Worm (Caenorhabditis elegans) whole organism, L3 larva: ENCODE data around the gene nfki-1.

Experiments
- R02D3.7 ChIP-seq: fragments of 150-350 bp; optimal IDR thresholded peaks from 2 replicates; lab custom pipeline; 2014; ENCODE audit warnings: missing biosample characterization, missing genetic modification characterization
- ZK546.5 ChIP-seq: sonication (generic microtip); optimal IDR thresholded peaks from 2 replicates; lab custom pipeline; 2017; ENCODE audit warnings: missing biosample characterization, missing genetic modification characterization
- aly-2 ChIP-seq: fragments of 150-350 bp; optimal IDR thresholded peaks from 2 replicates; lab custom pipeline; 2014; ENCODE audit warnings: missing biosample characterization, missing genetic modification characterization
- ama-1 ChIP-seq: fragments of 150-350 bp; optimal IDR thresholded peaks from 2 replicates; lab custom pipeline; 2018
- ceh-16 ChIP-seq: sonication (generic microtip); optimal IDR thresholded peaks from 2 replicates; lab custom pipeline; 2017; ENCODE audit warnings: missing biosample characterization, missing genetic modification characterization
- ceh-28 ChIP-seq: fragments of 150-350 bp; optimal IDR thresholded peaks from 2 replicates; lab custom pipeline; 2014; ENCODE audit warnings: missing biosample characterization, missing genetic modification reagents, missing genetic modification characterization
- ceh-82 ChIP-seq: fragments of 150-350 bp; optimal IDR thresholded peaks from 2 replicates; lab custom pipeline; 2014; ENCODE audit warnings: missing biosample characterization, missing genetic modification characterization
- egl-27 ChIP-seq: sonication (generic microtip); optimal IDR thresholded peaks from 4 replicates; lab custom pipeline; 2017; ENCODE audit warnings: missing biosample characterization, missing genetic modification reagents, missing genetic modification characterization
- egl-5 ChIP-seq: fragments of 150-350 bp; optimal IDR thresholded peaks from 2 replicates; lab custom pipeline; 2017; ENCODE audit warnings: missing biosample characterization, missing genetic modification reagents, missing genetic modification characterization, inconsistent platforms
- elt-1 ChIP-seq: fragments of 150-350 bp; optimal IDR thresholded peaks from 2 replicates; lab custom pipeline; 2014; ENCODE audit warnings: missing biosample characterization, missing genetic modification characterization
- elt-2 ChIP-seq: sonication (generic microtip); optimal IDR thresholded peaks from 2 replicates; lab custom pipeline; 2016; ENCODE audit warnings: missing genetic modification reagents, mild to moderate bottlenecking, missing genetic modification characterization, missing compliant biosample characterization
- elt-3 ChIP-seq, 3 experiments: fragments of 150-350 bp in 1 of 3; sonication (generic microtip) in 2 of 3; optimal IDR thresholded peaks; 2 replicates in 2 of 3; 4 replicates in 1 of 3; lab custom pipeline; 2014 to 2017; ENCODE audit warnings: missing biosample characterization in 3 of 3, missing genetic modification characterization in 3 of 3
- eor-1 ChIP-seq, 2 experiments: fragments of 150-350 bp; optimal IDR thresholded peaks; 2 replicates each; lab custom pipeline; 2014 to 2018; ENCODE audit warnings: missing biosample characterization in 2 of 2, missing genetic modification characterization in 2 of 2
- fkh-10 ChIP-seq: sonication (generic microtip); optimal IDR thresholded peaks from 2 replicates; lab custom pipeline; 2017; ENCODE audit warnings: missing biosample characterization, missing genetic modification reagents, missing genetic modification characterization
- fkh-2 ChIP-seq: fragments of 150-350 bp; optimal IDR thresholded peaks from 2 replicates; lab custom pipeline; 2014; ENCODE audit warnings: missing biosample characterization, missing genetic modification reagents, missing genetic modification characterization
- fos-1 ChIP-seq: fragments of 150-350 bp; optimal IDR thresholded peaks from 2 replicates; lab custom pipeline; 2014; ENCODE audit warnings: missing biosample characterization, missing genetic modification characterization
- hmg-11 ChIP-seq: sonication (generic microtip); optimal IDR thresholded peaks from 2 replicates; lab custom pipeline; 2016; ENCODE audit warnings: missing genetic modification characterization, missing compliant biosample characterization
- jun-1 ChIP-seq: fragments of 150-350 bp; optimal IDR thresholded peaks from 2 replicates; lab custom pipeline; 2014; ENCODE audit warnings: missing biosample characterization, missing genetic modification reagents, missing genetic modification characterization
- lin-39 ChIP-seq: fragments of 150-350 bp; optimal IDR thresholded peaks from 2 replicates; lab custom pipeline; 2018; ENCODE audit warnings: missing biosample characterization, missing genetic modification reagents, missing genetic modification characterization
- mdl-1 ChIP-seq: fragments of 150-350 bp; optimal IDR thresholded peaks from 2 replicates; lab custom pipeline; 2014; ENCODE audit warnings: missing biosample characterization, missing genetic modification characterization
- mml-1 ChIP-seq: fragments of 150-350 bp; sonication (generic microtip); optimal IDR thresholded peaks from 3 replicates; lab custom pipeline; 2014; ENCODE audit warnings: missing biosample characterization, missing genetic modification characterization
- nfya-1 ChIP-seq: sonication (generic microtip); optimal IDR thresholded peaks from 2 replicates; lab custom pipeline; 2017; ENCODE audit warnings: missing genetic modification characterization, mild to moderate bottlenecking, missing compliant biosample characterization, antibody characterized with exemption, moderate library complexity; ENCODE audit not compliant: insufficient read depth
- nhr-11 ChIP-seq: fragments of 150-350 bp; optimal IDR thresholded peaks from 2 replicates; lab custom pipeline; 2014; ENCODE audit warnings: missing biosample characterization, missing genetic modification characterization
- nhr-23 ChIP-seq: fragments of 150-350 bp; optimal IDR thresholded peaks from 2 replicates; lab custom pipeline; 2014; ENCODE audit warnings: missing biosample characterization, missing genetic modification reagents, missing genetic modification characterization
- nhr-237 ChIP-seq: fragments of 150-350 bp; optimal IDR thresholded peaks from 2 replicates; lab custom pipeline; 2014; ENCODE audit warnings: missing biosample characterization, missing genetic modification characterization
- nhr-25 ChIP-seq: sonication (generic microtip); optimal IDR thresholded peaks from 2 replicates; lab custom pipeline; 2017; ENCODE audit warnings: missing biosample characterization, missing genetic modification characterization
- nhr-28 ChIP-seq: fragments of 150-350 bp; optimal IDR thresholded peaks from 2 replicates; lab custom pipeline; 2014; ENCODE audit warnings: missing biosample characterization, missing genetic modification characterization
- nhr-43 ChIP-seq: sonication (generic microtip); optimal IDR thresholded peaks from 2 replicates; lab custom pipeline; 2016; ENCODE audit warnings: mild to moderate bottlenecking, missing genetic modification characterization, missing compliant biosample characterization; ENCODE audit not compliant: poor library complexity, severe bottlenecking
- nhr-76 ChIP-seq: fragments of 150-350 bp; sonication (generic microtip); optimal IDR thresholded peaks from 5 replicates; lab custom pipeline; 2014; ENCODE audit warnings: missing biosample characterization, missing genetic modification characterization
- pha-4 ChIP-seq: fragments of 150-350 bp; optimal IDR thresholded peaks from 2 replicates; lab custom pipeline; 2014; ENCODE audit warnings: missing biosample characterization, missing genetic modification reagents, missing genetic modification characterization
- pqm-1 ChIP-seq: fragments of 150-350 bp; optimal IDR thresholded peaks from 2 replicates; lab custom pipeline; 2017; ENCODE audit warnings: missing biosample characterization, missing genetic modification characterization, inconsistent platforms
- skn-1 ChIP-seq: fragments of 150-350 bp; optimal IDR thresholded peaks from 2 replicates; lab custom pipeline; 2014; ENCODE audit warnings: missing biosample characterization, missing genetic modification characterization
- snpc-4 ChIP-seq: fragments of 150-350 bp; optimal IDR thresholded peaks from 2 replicates; lab custom pipeline; 2014; ENCODE audit warnings: missing biosample characterization, missing genetic modification characterization
- tbx-2 ChIP-seq: sonication (generic microtip); optimal IDR thresholded peaks from 2 replicates; lab custom pipeline; 2016; ENCODE audit warnings: mild to moderate bottlenecking, missing genetic modification characterization, missing compliant biosample characterization
- unc-39 ChIP-seq: sonication (generic microtip); optimal IDR thresholded peaks from 4 replicates; lab custom pipeline; 2017; ENCODE audit warnings: missing biosample characterization, missing genetic modification characterization
- unc-62 ChIP-seq: fragments of 150-350 bp; sonication (generic microtip); optimal IDR thresholded peaks from 4 replicates; lab custom pipeline; 2014; ENCODE audit warnings: missing biosample characterization, missing genetic modification reagents, missing genetic modification characterization

Gene nfki-1

ce11 chrX:15340743-15341142 is 14.3 kb upstream of the nfki-1 start:
- TF ChIP-seq pha-4 (tag; lab: Kevin White, UChicago) = peak; percentile 58
- peak; percentile 62 for TF ChIP-seq lin-39 (tag; lab: Kevin White, UChicago)
- peak; percentile 41 for TF ChIP-seq nfya-1 (tag; lab: Kevin White, UChicago)
- no peak for TF ChIP-seq nhr-237

- TF ChIP-seq egl-5 (tag; lab: Kevin White, UChicago) (no peak), unc-62 (GFP tag; lab: Kevin White, UChicago) (no peak), skn-1 (no peak), nhr-76 (tag; lab: Kevin White, UChicago) (no peak), fkh-10 (GFP tag; lab: Kevin White, UChicago) (peak; percentile 92), ama-1 (lab: Kevin White, UChicago) (peak; percentile 19), jun-1 (tag; lab: Kevin White, UChicago) (no peak), mml-1 (no peak), nhr-23 (tag; lab: Kevin White, UChicago) (no peak), aly-2 (tag; lab: Kevin White, UChicago) (no peak), elt-3 (tag; optimal IDR thresholded peaks at IDR 0.05; lab: Kevin White, UChicago) (no peak), lin-39 (tag; lab: Kevin White, UChicago) (peak; percentile 30), pha-4 (tag; lab: Kevin White, UChicago) (no peak), pqm-1 (tag; lab: Kevin White, UChicago) (no peak), unc-39 (no peak), nhr-237 (no peak), eor-1 (tag; optimal IDR thresholded peaks at IDR 0.05; lab: Kevin White, UChicago) (no peak), ceh-16 (tag; lab: Kevin White, UChicago) (no peak), nfya-1 (tag; lab: Kevin White, UChicago) (peak; percentile 48), elt-2 (no peak), ZK546.5 (tag; lab: Kevin White, UChicago) (no peak), fkh-2 (no peak), tbx-2 (tag; lab: Kevin White, UChicago) (peak; percentile 10), fos-1 (no peak), egl-27 (tag; lab: Kevin White, UChicago) (no peak), hmg-11 (tag; lab: Kevin White, UChicago) (peak; percentile 40), R02D3.7 (tag; lab: Kevin White, UChicago) (no peak), ceh-82 (no peak)
Observed at ce11 chrX:15342092-15342491, 12.9 kb upstream of the nfki-1 start.

- TF ChIP-seq mdl-1 (tag; lab: Kevin White, UChicago) (no peak), nhr-25 (tag; lab: Kevin White, UChicago) (no peak), fkh-2 (no peak), elt-1 (tag; lab: Kevin White, UChicago) (no peak), snpc-4 (no peak), elt-2 (peak; percentile 28), elt-3 (tag; optimal IDR thresholded peaks at IDR 0.05; lab: Kevin White, UChicago) (peak in 2 of 3 experiments; percentile 22 to 32), nfya-1 (tag; lab: Kevin White, UChicago) (no peak), nhr-43 (tag; lab: Kevin White, UChicago) (no peak), unc-39 (no peak), pha-4 (tag; lab: Kevin White, UChicago) (no peak), skn-1 (no peak), nhr-28 (tag; lab: Kevin White, UChicago) (no peak), nhr-23 (tag; lab: Kevin White, UChicago) (peak; percentile 10)
Observed at ce11 chrX:15342744-15343259, 12.2 kb upstream of the nfki-1 start.

- no peak for TF ChIP-seq unc-39
- no peak for TF ChIP-seq eor-1 (tag; optimal IDR thresholded peaks at IDR 0.05; lab: Kevin White, UChicago)
- TF ChIP-seq pqm-1 (tag; lab: Kevin White, UChicago) = no peak
- peak; percentile 15 for TF ChIP-seq nhr-43 (tag; lab: Kevin White, UChicago)
- TF ChIP-seq nhr-11 (tag; lab: Kevin White, UChicago) = peak; percentile 31
- TF ChIP-seq jun-1 (tag; lab: Kevin White, UChicago) = no peak
- TF ChIP-seq ceh-28 (tag; lab: Kevin White, UChicago) = peak; percentile 6
- peak; percentile 61 for TF ChIP-seq nhr-23 (tag; lab: Kevin White, UChicago)
Observed at ce11 chrX:15343971-15344370, 11.1 kb upstream of the nfki-1 start.
